Fruit fly (Drosophila melanogaster) whole organism, embryonic: Measurements from ENCODE around the gene CG10298.

Source experiments
- ATbp ChIP-seq: fragments of 200-800 bp; sonication (Bioruptor generic); optimal IDR thresholded peaks from 2 replicates; lab custom pipeline; 2017; ENCODE audit warnings: missing biosample characterization, mild to moderate bottlenecking, missing genetic modification characterization, missing genetic modification reagents
- BEAF-32 ChIP-seq: fragments of 200-800 bp; sonication (Bioruptor generic); optimal IDR thresholded peaks from 3 replicates; lab custom pipeline; 2017; ENCODE audit warnings: missing biosample characterization, missing genetic modification characterization, mild to moderate bottlenecking, moderate library complexity, missing genetic modification reagents
- CG10366 ChIP-seq: fragments of 200-800 bp; sonication (Bioruptor generic); IDR thresholded peaks from 2 replicates; pipeline ENCODE4 v1.3.6; 2022; ENCODE audit warnings: missing biosample characterization, missing genetic modification characterization
- CG10462 ChIP-seq: fragments of 200-800 bp; sonication (Bioruptor generic); optimal IDR thresholded peaks from 2 replicates; lab custom pipeline; 2016; ENCODE audit warnings: missing biosample characterization, missing genetic modification characterization
- CG10654 ChIP-seq: fragments of 200-800 bp; sonication (Bioruptor generic); optimal IDR thresholded peaks from 2 replicates; lab custom pipeline; 2016; ENCODE audit warnings: missing biosample characterization, missing genetic modification characterization
- CG11093 ChIP-seq: fragments of 200-800 bp; sonication (Bioruptor generic); IDR thresholded peaks from 3 replicates; pipeline ENCODE4 v1.3.6; 2022; ENCODE audit warnings: missing biosample characterization, missing genetic modification characterization
- CG11456 ChIP-seq: fragments of 200-800 bp; sonication (Bioruptor generic); IDR thresholded peaks from 3 replicates; pipeline ENCODE4 v1.3.6; 2022; ENCODE audit warnings: missing biosample characterization, missing genetic modification characterization
- CG12299 ChIP-seq: fragments of 200-800 bp; sonication (Bioruptor generic); optimal IDR thresholded peaks from 2 replicates; lab custom pipeline; 2018; ENCODE audit warnings: missing biosample characterization, mild to moderate bottlenecking, missing genetic modification characterization
- CG13424 ChIP-seq: fragments of 200-800 bp; sonication (Bioruptor generic); optimal IDR thresholded peaks from 2 replicates; lab custom pipeline; 2019; ENCODE audit warnings: missing biosample characterization, mild to moderate bottlenecking, missing genetic modification characterization, moderate library complexity
- CG13894 ChIP-seq: fragments of 200-800 bp; sonication (Bioruptor generic); optimal IDR thresholded peaks from 3 replicates; lab custom pipeline; 2018; ENCODE audit warnings: missing biosample characterization, mild to moderate bottlenecking, missing genetic modification characterization, moderate library complexity
- CG1529 ChIP-seq: fragments of 200-800 bp; sonication (Bioruptor generic); optimal IDR thresholded peaks from 3 replicates; lab custom pipeline; 2018; ENCODE audit warnings: missing biosample characterization, missing genetic modification characterization
- CG16779 ChIP-seq: fragments of 200-800 bp; sonication (Bioruptor generic); IDR thresholded peaks from 2 replicates; pipeline ENCODE4 v1.3.6; 2022; ENCODE audit warnings: missing biosample characterization, missing genetic modification characterization
- CG2120 ChIP-seq: fragments of 200-800 bp; sonication (Bioruptor generic); optimal IDR thresholded peaks from 3 replicates; lab custom pipeline; 2016; ENCODE audit warnings: missing biosample characterization, missing genetic modification characterization
- CG32532 ChIP-seq: fragments of 200-800 bp; sonication (Bioruptor generic); IDR thresholded peaks from 2 replicates; pipeline ENCODE4 v1.3.6; 2022; ENCODE audit warnings: missing biosample characterization, missing genetic modification characterization
- CG33557 ChIP-seq: fragments of 200-800 bp; sonication (Bioruptor generic); optimal IDR thresholded peaks from 2 replicates; lab custom pipeline; 2019; ENCODE audit warnings: missing biosample characterization, mild to moderate bottlenecking, missing genetic modification characterization, moderate library complexity
- CG34224 ChIP-seq: fragments of 200-800 bp; sonication (Bioruptor generic); IDR thresholded peaks from 3 replicates; pipeline ENCODE4 v1.3.6; 2022; ENCODE audit warnings: missing biosample characterization, missing genetic modification characterization; ENCODE audit not compliant: partially characterized antibody
- CG3838 ChIP-seq: fragments of 200-800 bp; sonication (Bioruptor generic); optimal IDR thresholded peaks from 3 replicates; lab custom pipeline; 2016; ENCODE audit warnings: missing biosample characterization, missing genetic modification characterization
- CG3847 ChIP-seq: fragments of 200-800 bp; sonication (Bioruptor generic); IDR thresholded peaks from 2 replicates; pipeline ENCODE4 v1.3.6; 2022; ENCODE audit warnings: missing biosample characterization, missing genetic modification characterization
- CG6791 ChIP-seq: fragments of 200-800 bp; sonication (Bioruptor generic); IDR thresholded peaks from 3 replicates; pipeline ENCODE4 v1.3.6; 2022; ENCODE audit warnings: missing biosample characterization, missing genetic modification characterization; ENCODE audit not compliant: partially characterized antibody
- CG8281 ChIP-seq: fragments of 200-800 bp; sonication (Bioruptor generic); optimal IDR thresholded peaks from 2 replicates; lab custom pipeline; 2018; ENCODE audit warnings: missing biosample characterization, mild to moderate bottlenecking, missing genetic modification characterization, moderate library complexity
- CG8290 ChIP-seq, 3 experiments: fragments of 200-800 bp; sonication (Bioruptor generic); optimal IDR thresholded peaks; 2 replicates each; lab custom pipeline; 2016 to 2019; ENCODE audit warnings: missing biosample characterization in 3 of 3, missing genetic modification characterization in 3 of 3, mild to moderate bottlenecking in 2 of 3, moderate library complexity in 1 of 3
- CG8359 ChIP-seq: fragments of 200-800 bp; sonication (Bioruptor generic); optimal IDR thresholded peaks from 2 replicates; lab custom pipeline; 2017; ENCODE audit warnings: missing biosample characterization, mild to moderate bottlenecking, missing genetic modification characterization, borderline replicate concordance
- CHES-1-like ChIP-seq: fragments of 200-800 bp; sonication (Bioruptor generic); optimal IDR thresholded peaks from 2 replicates; lab custom pipeline; 2016; ENCODE audit warnings: missing biosample characterization, missing genetic modification characterization
- D ChIP-seq, 2 experiments: fragments of 200-800 bp in 1 of 2; fragments of >200 bp in 1 of 2; sonication (Bioruptor generic) in 1 of 2; optimal IDR thresholded peaks; 2 replicates in 1 of 2; 3 replicates in 1 of 2; lab custom pipeline; 2017; ENCODE audit warnings: mild to moderate bottlenecking in 1 of 2, missing biosample characterization in 1 of 2, missing genetic modification characterization in 1 of 2, missing genetic modification reagents in 1 of 2
- D19B ChIP-seq: fragments of 200-800 bp; sonication (Bioruptor generic); optimal IDR thresholded peaks from 2 replicates; lab custom pipeline; 2017; ENCODE audit warnings: missing biosample characterization, mild to moderate bottlenecking, missing genetic modification characterization
- Hmr ChIP-seq: fragments of 200-800 bp; sonication (Bioruptor generic); optimal IDR thresholded peaks from 3 replicates; lab custom pipeline; 2017; ENCODE audit warnings: mild to moderate bottlenecking, missing biosample characterization, missing genetic modification reagents, missing genetic modification characterization
- Lhr ChIP-seq: fragments of 200-800 bp; sonication (Bioruptor generic); optimal IDR thresholded peaks from 3 replicates; lab custom pipeline; 2017; ENCODE audit warnings: mild to moderate bottlenecking, missing biosample characterization, missing genetic modification reagents, missing genetic modification characterization
- MESR4 ChIP-seq: fragments of 200-800 bp; sonication (Bioruptor generic); optimal IDR thresholded peaks from 2 replicates; lab custom pipeline; 2018; ENCODE audit warnings: missing biosample characterization, mild to moderate bottlenecking, missing genetic modification characterization, moderate library complexity
- Neu2 ChIP-seq: fragments of 200-800 bp; sonication (Bioruptor generic); optimal IDR thresholded peaks from 3 replicates; lab custom pipeline; 2016; ENCODE audit warnings: missing biosample characterization, missing genetic modification characterization, borderline replicate concordance
- Nf-YB ChIP-seq: fragments of 200-800 bp; sonication (Bioruptor generic); optimal IDR thresholded peaks from 3 replicates; lab custom pipeline; 2019; ENCODE audit warnings: missing biosample characterization, mild to moderate bottlenecking, missing genetic modification characterization, moderate library complexity
- Nf-YC ChIP-seq: fragments of 200-800 bp; optimal IDR thresholded peaks from 3 replicates; lab custom pipeline; 2019; ENCODE audit warnings: missing biosample characterization, mild to moderate bottlenecking, missing genetic modification characterization, moderate library complexity
- Oaz ChIP-seq: fragments of 200-800 bp; sonication (Bioruptor generic); IDR thresholded peaks from 2 replicates; pipeline ENCODE4 v1.3.6; 2022; ENCODE audit warnings: missing biosample characterization, missing genetic modification characterization
- Optix ChIP-seq: fragments of 200-800 bp; sonication (Bioruptor generic); IDR thresholded peaks from 3 replicates; pipeline ENCODE4 v1.3.6; 2022; ENCODE audit warnings: missing biosample characterization, missing genetic modification characterization
- Sox102F ChIP-seq: fragments of 200-800 bp; sonication (Bioruptor generic); optimal IDR thresholded peaks from 2 replicates; lab custom pipeline; 2018; ENCODE audit warnings: missing biosample characterization, mild to moderate bottlenecking, missing genetic modification characterization, moderate library complexity
- Vsx1 ChIP-seq: fragments of 200-800 bp; sonication (Bioruptor generic); optimal IDR thresholded peaks from 2 replicates; lab custom pipeline; 2017; ENCODE audit warnings: missing biosample characterization, mild to moderate bottlenecking, missing genetic modification characterization, missing genetic modification reagents
- Xbp1 ChIP-seq: fragments of 200-800 bp; sonication (Bioruptor generic); optimal IDR thresholded peaks from 3 replicates; lab custom pipeline; 2016; ENCODE audit warnings: missing biosample characterization, mild to moderate bottlenecking, missing genetic modification characterization
- ase ChIP-seq: fragments of 200-800 bp; sonication (Bioruptor generic); IDR thresholded peaks from 3 replicates; pipeline ENCODE4 v1.3.6; 2022; ENCODE audit warnings: missing biosample characterization, missing genetic modification characterization
- ash1 ChIP-seq: fragments of 200-800 bp; sonication (Bioruptor generic); optimal IDR thresholded peaks from 2 replicates; lab custom pipeline; 2018; ENCODE audit warnings: missing biosample characterization, mild to moderate bottlenecking, missing genetic modification characterization
- chinmo ChIP-seq: fragments of 200-800 bp; sonication (Bioruptor generic); IDR thresholded peaks from 4 replicates; pipeline ENCODE4 v1.3.6; 2022; ENCODE audit warnings: missing biosample characterization, missing genetic modification characterization; ENCODE audit not compliant: partially characterized antibody
- crc ChIP-seq: fragments of 200-800 bp; sonication (Bioruptor generic); optimal IDR thresholded peaks from 2 replicates; lab custom pipeline; 2016; ENCODE audit warnings: missing biosample characterization, missing genetic modification characterization
- ken ChIP-seq: fragments of 200-800 bp; sonication (Bioruptor generic); IDR thresholded peaks from 3 replicates; pipeline ENCODE4 v1.3.6; 2022; ENCODE audit warnings: missing biosample characterization, missing genetic modification characterization
- kni ChIP-seq: fragments of 200-800 bp; sonication (Bioruptor generic); optimal IDR thresholded peaks from 3 replicates; lab custom pipeline; 2017; ENCODE audit warnings: mild to moderate bottlenecking, missing biosample characterization, missing genetic modification reagents, missing genetic modification characterization
- knrl ChIP-seq: fragments of 200-800 bp; sonication (Bioruptor generic); IDR thresholded peaks from 3 replicates; pipeline ENCODE4 v1.3.6; 2022; ENCODE audit warnings: missing biosample characterization, missing genetic modification characterization; ENCODE audit not compliant: partially characterized antibody
- lola ChIP-seq, 3 experiments: fragments of >200 bp in 2 of 3; fragments of 200-800 bp in 1 of 3; sonication (Bioruptor generic) in 1 of 3; optimal IDR thresholded peaks; 2 replicates each; lab custom pipeline; 2017 to 2019; ENCODE audit warnings: missing biosample characterization in 3 of 3, missing genetic modification characterization in 3 of 3, mild to moderate bottlenecking in 1 of 3, moderate library complexity in 1 of 3
- usp ChIP-seq: fragments of >200 bp; optimal IDR thresholded peaks from 2 replicates; lab custom pipeline; 2017; ENCODE audit warnings: missing biosample characterization, missing genetic modification characterization
- wek ChIP-seq: fragments of 200-800 bp; sonication (Bioruptor generic); optimal IDR thresholded peaks from 3 replicates; lab custom pipeline; 2018; ENCODE audit warnings: missing biosample characterization, mild to moderate bottlenecking, missing genetic modification characterization, moderate library complexity
- zfh1 ChIP-seq: fragments of 200-800 bp; sonication (Bioruptor generic); IDR thresholded peaks from 3 replicates; pipeline ENCODE4 v1.3.6; 2022; ENCODE audit warnings: missing biosample characterization, missing genetic modification characterization

CG10298 gene

DNA sequence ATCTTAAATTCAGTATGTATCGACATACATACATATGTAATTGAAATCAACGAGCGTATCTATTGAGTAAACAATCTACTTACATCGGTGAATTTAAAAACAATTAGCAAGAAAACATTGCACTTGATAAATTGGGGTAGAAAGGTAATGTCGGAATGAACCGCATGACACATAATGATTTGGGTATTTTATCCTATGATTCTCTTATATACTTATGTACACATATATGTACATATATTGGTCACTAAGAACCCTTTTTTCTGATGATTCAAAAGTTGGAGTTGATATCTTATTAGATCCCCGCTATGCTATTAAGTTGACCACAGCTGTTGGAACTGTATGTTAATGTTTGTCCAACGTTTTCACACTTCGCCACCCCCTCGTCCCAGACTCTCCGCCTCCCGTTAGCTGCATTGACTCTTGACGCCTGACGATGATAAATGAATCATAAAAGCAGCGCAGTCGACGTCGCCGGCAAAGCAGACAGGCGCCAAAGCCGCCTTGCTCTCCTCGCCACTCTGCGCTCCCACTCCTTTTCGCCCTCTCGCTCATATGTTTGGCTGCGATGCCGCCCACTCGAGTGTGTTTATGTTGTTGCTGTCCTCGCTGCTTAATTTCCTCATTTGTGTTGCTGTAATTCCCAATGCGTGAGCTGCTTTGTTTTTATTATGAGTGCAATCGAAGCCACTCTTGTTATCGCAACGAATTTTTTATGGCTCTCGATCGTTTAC is 10.3 kb downstream of the CG10298 start (continued):
- TF ChIP-seq CG13424 (peak; percentile 57), ken (GFP tag; lab: Robert Waterston, UW) (no peak), CG2120 (GFP tag; lab: Kevin White, UChicago) (no peak), CG1529 (GFP tag; lab: Kevin White, UChicago) (no peak), CG13894 (tag; lab: Kevin White, UChicago) (no peak), usp (GFP tag; lab: Kevin White, UChicago) (no peak), D (optimal IDR thresholded peaks at IDR 0.05; lab: Kevin White, UChicago) (no peak), D (GFP tag; optimal IDR thresholded peaks at IDR 0.05; lab: Kevin White, UChicago) (peak; percentile 58), crc (GFP tag; lab: Kevin White, UChicago) (no peak), CG32532 (GFP tag; lab: Robert Waterston, UW) (no peak), CG34224 (GFP tag; lab: Robert Waterston, UW) (no peak), chinmo (GFP tag; lab: Robert Waterston, UW) (peak; percentile 76; the same call in 1 of the 4 replicates), CG6791 (GFP tag; lab: Robert Waterston, UW) (no peak), CG10654 (GFP tag; lab: Kevin White, UChicago) (no peak), CG3838 (GFP tag; lab: Kevin White, UChicago) (no peak), Xbp1 (peak; percentile 37), Neu2 (GFP tag; lab: Kevin White, UChicago) (no peak), CG11093 (GFP tag; lab: Robert Waterston, UW) (no peak), CG3847 (GFP tag; lab: Robert Waterston, UW) (no peak), D19B (GFP tag; lab: Kevin White, UChicago) (no peak), MESR4 (GFP tag; lab: Kevin White, UChicago) (no peak), CHES-1-like (GFP tag; lab: Kevin White, UChicago) (no peak), knrl (GFP tag; lab: Robert Waterston, UW) (no peak), Oaz (no peak), CG10462 (GFP tag; lab: Kevin White, UChicago) (no peak), wek (GFP tag; lab: Kevin White, UChicago) (no peak), Vsx1 (GFP tag; lab: Kevin White, UChicago) (no peak), zfh1 (GFP tag; lab: Robert Waterston, UW) (0 out of 3 replicates have a peak, but pooled peaks have one; percentile 44), CG11456 (GFP tag; lab: Robert Waterston, UW) (no peak), CG8359 (GFP tag; lab: Kevin White, UChicago) (no peak), Nf-YB (GFP tag; lab: Kevin White, UChicago) (peak; percentile 10), CG8281 (tag; lab: Kevin White, UChicago) (peak; percentile 25), Lhr (GFP tag; lab: Kevin White, UChicago) (no peak), Sox102F (GFP tag; lab: Kevin White, UChicago) (peak; percentile 54), ATbp (GFP tag; lab: Kevin White, UChicago) (peak; percentile 21), ash1 (GFP tag; lab: Kevin White, UChicago) (no peak), CG33557 (no peak), CG12299 (no peak), BEAF-32 (GFP tag; lab: Kevin White, UChicago) (no peak), CG8290 (GFP tag; optimal IDR thresholded peaks at IDR 0.05; lab: Kevin White, UChicago) (no peak), CG8290 (tag; optimal IDR thresholded peaks at IDR 0.05; lab: Kevin White, UChicago) (no peak), Nf-YC (no peak), Hmr (GFP tag; lab: Kevin White, UChicago) (no peak), CG16779 (no peak), Optix (GFP tag; lab: Robert Waterston, UW) (no peak), CG10366 (GFP tag; lab: Robert Waterston, UW) (no peak), ase (GFP tag; lab: Robert Waterston, UW) (no peak), lola (GFP tag; optimal IDR thresholded peaks at IDR 0.05; lab: Kevin White, UChicago) (peak in 1 of 3 experiments; percentile 40), kni (GFP tag; lab: Kevin White, UChicago) (no peak)
